Worm (Caenorhabditis elegans) whole organism, L4 larva: ENCODE results near the gene Y44A6C.2.

ENCODE experiments used
- F10B5.3 ChIP-seq: sonication (generic microtip); optimal IDR thresholded peaks from 2 replicates; lab custom pipeline; 2016; ENCODE audit warnings: mild to moderate bottlenecking, missing genetic modification characterization, missing compliant biosample characterization
- T26A8.4 ChIP-seq: fragments of 200-800 bp; sonication (Bioruptor generic); IDR thresholded peaks from 2 replicates; pipeline ENCODE4 v1.3.6; 2022; ENCODE audit warnings: missing genetic modification characterization, missing compliant biosample characterization
- Y105C5A.15 ChIP-seq: fragments of 200-800 bp; sonication (Bioruptor generic); IDR thresholded peaks from 2 replicates; pipeline ENCODE4 v1.3.6; 2022; ENCODE audit warnings: missing genetic modification characterization, missing compliant biosample characterization
- ZK337.2 ChIP-seq: fragments of 200-800 bp; sonication (Bioruptor generic); IDR thresholded peaks from 2 replicates; pipeline ENCODE4 v1.3.6; 2022; ENCODE audit warnings: missing genetic modification reagents, missing genetic modification characterization, missing compliant biosample characterization
- aha-1 ChIP-seq: fragments of 150-350 bp; peaks from one replicate; lab custom pipeline; 2014; ENCODE audit warnings: missing biosample characterization, missing genetic modification characterization
- ceh-20 ChIP-seq: fragments of 200-800 bp; sonication (Bioruptor generic); IDR thresholded peaks from 2 replicates; pipeline ENCODE4 v1.3.6; 2022; ENCODE audit warnings: missing genetic modification reagents, missing genetic modification characterization, missing compliant biosample characterization
- ceh-82 ChIP-seq: sonication (generic microtip); optimal IDR thresholded peaks from 2 replicates; lab custom pipeline; 2017; ENCODE audit warnings: missing biosample characterization, missing genetic modification characterization
- ctbp-1 ChIP-seq: fragments of 200-800 bp; sonication (Bioruptor generic); IDR thresholded peaks from 2 replicates; pipeline ENCODE4 v1.3.6; 2022; ENCODE audit warnings: missing genetic modification reagents, missing genetic modification characterization, missing compliant biosample characterization
- daf-16 ChIP-seq, 3 experiments: sonication (generic microtip); optimal IDR thresholded peaks; 2 replicates each; lab custom pipeline; 2016 to 2017; ENCODE audit warnings: missing genetic modification characterization in 3 of 3, missing genetic modification reagents in 3 of 3, mild to moderate bottlenecking in 2 of 3, missing compliant biosample characterization in 2 of 3, missing biosample characterization in 1 of 3, moderate library complexity in 1 of 3
- dmd-6 ChIP-seq: fragments of 200-800 bp; sonication (Bioruptor generic); IDR thresholded peaks from 2 replicates; pipeline ENCODE4 v1.3.6; 2022; ENCODE audit warnings: missing genetic modification reagents, missing genetic modification characterization, missing compliant biosample characterization
- dmd-9 ChIP-seq: fragments of 200-800 bp; sonication (Bioruptor generic); IDR thresholded peaks from 2 replicates; pipeline ENCODE4 v1.3.6; 2022; ENCODE audit warnings: missing genetic modification reagents, missing genetic modification characterization, missing compliant biosample characterization
- dpl-1 ChIP-seq: fragments of 150-350 bp; optimal IDR thresholded peaks from 2 replicates; lab custom pipeline; 2014; ENCODE audit warnings: missing biosample characterization, missing genetic modification reagents, missing genetic modification characterization
- dve-1 ChIP-seq: sonication (generic microtip); optimal IDR thresholded peaks from 2 replicates; lab custom pipeline; 2017; ENCODE audit warnings: antibody characterized with exemption, mild to moderate bottlenecking, missing genetic modification characterization, missing compliant biosample characterization; ENCODE audit not compliant: insufficient read depth
- fkh-10 ChIP-seq: fragments of 150-350 bp; optimal IDR thresholded peaks from 2 replicates; lab custom pipeline; 2014; ENCODE audit warnings: missing biosample characterization, missing genetic modification reagents, missing genetic modification characterization
- gei-8 ChIP-seq: fragments of 200-800 bp; sonication (Bioruptor generic); optimal IDR thresholded peaks from 2 replicates; lab custom pipeline; 2018; ENCODE audit warnings: mild to moderate bottlenecking, missing genetic modification characterization, missing compliant biosample characterization
- hlh-11 ChIP-seq: fragments of 200-800 bp; sonication (Bioruptor generic); optimal IDR thresholded peaks from 2 replicates; lab custom pipeline; 2018; ENCODE audit warnings: mild to moderate bottlenecking, missing genetic modification characterization, missing compliant biosample characterization
- hlh-30 ChIP-seq: sonication (generic microtip); optimal IDR thresholded peaks from 2 replicates; lab custom pipeline; 2017; ENCODE audit warnings: antibody characterized with exemption, mild to moderate bottlenecking, missing genetic modification characterization, missing compliant biosample characterization; ENCODE audit not compliant: insufficient read depth
- lim-7 ChIP-seq: fragments of 200-800 bp; sonication (Bioruptor generic); IDR thresholded peaks from 2 replicates; pipeline ENCODE4 v1.3.6; 2022; ENCODE audit warnings: missing genetic modification characterization, missing compliant biosample characterization
- lin-15B ChIP-seq: fragments of 150-350 bp; sonication (generic microtip); optimal IDR thresholded peaks from 3 replicates; lab custom pipeline; 2014; ENCODE audit warnings: missing biosample characterization, missing genetic modification characterization
- lin-39 ChIP-seq: fragments of 150-350 bp; optimal IDR thresholded peaks from 2 replicates; lab custom pipeline; 2014; ENCODE audit warnings: missing biosample characterization, missing genetic modification reagents, missing genetic modification characterization
- lsy-2 ChIP-seq, 2 experiments: fragments of 150-350 bp in 1 of 2; sonication (generic microtip) in 1 of 2; optimal IDR thresholded peaks; 2 replicates each; lab custom pipeline; 2014 to 2017; ENCODE audit warnings: missing biosample characterization in 2 of 2, missing genetic modification characterization in 2 of 2
- madf-5 ChIP-seq, 2 experiments: fragments of 200-800 bp; sonication (Bioruptor generic); IDR thresholded peaks; 2 replicates each; pipeline ENCODE4 v1.3.6; 2022; ENCODE audit warnings: missing compliant biosample characterization in 2 of 2, missing genetic modification characterization in 2 of 2
- mdl-1 ChIP-seq, 2 experiments: fragments of 150-350 bp in 1 of 2; sonication (generic microtip) in 1 of 2; optimal IDR thresholded peaks; 2 replicates each; lab custom pipeline; 2014 to 2017; ENCODE audit warnings: missing biosample characterization in 2 of 2, missing genetic modification characterization in 2 of 2
- mdt-29 ChIP-seq: fragments of 200-800 bp; sonication (Bioruptor generic); IDR thresholded peaks from 2 replicates; pipeline ENCODE4 v1.3.6; 2022; ENCODE audit warnings: missing genetic modification reagents, missing genetic modification characterization, missing compliant biosample characterization
- mep-1 ChIP-seq: fragments of 150-350 bp; sonication (generic microtip); optimal IDR thresholded peaks from 3 replicates; lab custom pipeline; 2014; ENCODE audit warnings: missing biosample characterization, missing genetic modification characterization
- mes-2 ChIP-seq: sonication (generic microtip); optimal IDR thresholded peaks from 2 replicates; lab custom pipeline; 2016; ENCODE audit warnings: missing genotype, mild to moderate bottlenecking, missing genetic modification characterization, missing compliant biosample characterization; ENCODE audit not compliant: poor library complexity, severe bottlenecking
- mxl-2 ChIP-seq: fragments of 200-800 bp; sonication (Bioruptor generic); conservative IDR thresholded peaks from 2 replicates; pipeline ENCODE4 v1.3.6; 2022; ENCODE audit warnings: missing genetic modification reagents, missing genetic modification characterization, missing compliant biosample characterization
- nhr-10 ChIP-seq: fragments of 150-350 bp; optimal IDR thresholded peaks from 2 replicates; lab custom pipeline; 2014; ENCODE audit warnings: missing biosample characterization, missing genetic modification characterization
- nhr-102 ChIP-seq: sonication (generic microtip); optimal IDR thresholded peaks from 2 replicates; lab custom pipeline; 2016; ENCODE audit warnings: mild to moderate bottlenecking, missing genetic modification characterization, moderate library complexity, missing compliant biosample characterization
- nhr-11 ChIP-seq: fragments of 150-350 bp; optimal IDR thresholded peaks from 2 replicates; lab custom pipeline; 2014; ENCODE audit warnings: missing biosample characterization, missing genetic modification characterization
- nhr-237 ChIP-seq: sonication (generic microtip); optimal IDR thresholded peaks from 2 replicates; lab custom pipeline; 2017; ENCODE audit warnings: missing biosample characterization, missing genetic modification characterization
- nhr-25 ChIP-seq: sonication (generic microtip); optimal IDR thresholded peaks from 2 replicates; lab custom pipeline; 2017; ENCODE audit warnings: missing genetic modification characterization, mild to moderate bottlenecking, missing compliant biosample characterization, antibody characterized with exemption, moderate library complexity, borderline replicate concordance; ENCODE audit not compliant: insufficient read depth
- nhr-28 ChIP-seq: fragments of 150-350 bp; optimal IDR thresholded peaks from 2 replicates; lab custom pipeline; 2014; ENCODE audit warnings: missing biosample characterization, missing genetic modification characterization
- nhr-41 ChIP-seq: fragments of 200-800 bp; sonication (Bioruptor generic); IDR thresholded peaks from 2 replicates; pipeline ENCODE4 v1.3.6; 2022; ENCODE audit warnings: missing genetic modification reagents, missing genetic modification characterization, missing compliant biosample characterization
- sdz-12 ChIP-seq: fragments of 200-800 bp; sonication (Bioruptor generic); optimal IDR thresholded peaks from 2 replicates; lab custom pipeline; 2018; ENCODE audit warnings: mild to moderate bottlenecking, missing genetic modification characterization, missing compliant biosample characterization
- spr-3 ChIP-seq: fragments of 200-800 bp; sonication (Bioruptor generic); optimal IDR thresholded peaks from 2 replicates; lab custom pipeline; 2018; ENCODE audit warnings: mild to moderate bottlenecking, missing genetic modification characterization, missing compliant biosample characterization
- tra-1 ChIP-seq: fragments of 200-800 bp; sonication (Bioruptor generic); IDR thresholded peaks from 2 replicates; pipeline ENCODE4 v1.3.6; 2022; ENCODE audit warnings: missing genetic modification reagents, missing genetic modification characterization, missing compliant biosample characterization
- unc-39 ChIP-seq: sonication (generic microtip); optimal IDR thresholded peaks from 2 replicates; lab custom pipeline; 2017; ENCODE audit warnings: missing biosample characterization, missing genetic modification characterization
- unc-62 ChIP-seq, 3 experiments: fragments of 150-350 bp in 1 of 3; sonication (generic microtip); optimal IDR thresholded peaks in 2 of 3; peaks in 1 of 3; 1 replicate in 1 of 3; 2 replicates in 2 of 3; lab custom pipeline; 2014 to 2017; ENCODE audit warnings: missing biosample characterization in 3 of 3, missing genetic modification characterization in 3 of 3, missing genetic modification reagents in 3 of 3, missing genotype in 1 of 3
- zag-1 ChIP-seq: fragments of 150-350 bp; optimal IDR thresholded peaks from 2 replicates; lab custom pipeline; 2014; ENCODE audit warnings: missing biosample characterization, missing genetic modification characterization
- zip-2 ChIP-seq: fragments of 150-350 bp; optimal IDR thresholded peaks from 2 replicates; lab custom pipeline; 2014; ENCODE audit warnings: missing biosample characterization, missing genetic modification characterization

Gene Y44A6C.2

DNA sequence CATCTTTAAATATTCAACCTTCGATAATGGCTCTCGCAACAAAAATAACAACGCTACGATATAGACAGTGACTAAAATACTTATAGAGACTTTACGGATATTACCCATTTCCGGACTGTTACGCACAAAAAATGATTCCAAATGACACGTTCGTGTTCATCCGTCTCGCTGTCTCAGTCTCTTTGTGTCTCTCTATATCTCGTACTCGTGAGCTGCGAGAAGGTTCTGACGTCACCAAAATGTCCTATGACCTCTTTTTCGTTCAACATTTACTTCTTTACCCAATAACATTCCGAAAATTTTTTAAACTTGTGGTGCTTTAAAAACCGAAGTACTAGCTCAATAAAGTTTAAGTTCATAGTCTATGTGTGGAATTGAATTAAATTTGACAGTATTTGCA lies 11.9 kb upstream of the Y44A6C.2 start (continued):
- TF ChIP-seq ctbp-1 (GFP tag; lab: Robert Waterston, UW) (no peak), lin-39 (tag; lab: Kevin White, UChicago) (no peak), hlh-11 (tag; lab: Kevin White, UChicago) (peak; percentile 34), nhr-102 (tag; lab: Kevin White, UChicago) (no peak), nhr-11 (tag; lab: Kevin White, UChicago) (no peak), dmd-9 (no peak), ceh-82 (tag; lab: Kevin White, UChicago) (no peak), madf-5 (GFP tag; IDR thresholded peaks at IDR 0.05; lab: Robert Waterston, UW) (no peak), lin-15B (tag; lab: Kevin White, UChicago) (no peak), gei-8 (GFP tag; lab: Kevin White, UChicago) (no peak), unc-39 (tag; lab: Kevin White, UChicago) (no peak), fkh-10 (no peak), sdz-12 (GFP tag; lab: Kevin White, UChicago) (no peak), ceh-20 (GFP tag; lab: Robert Waterston, UW) (no peak), zip-2 (tag; lab: Kevin White, UChicago) (no peak), nhr-28 (tag; lab: Kevin White, UChicago) (no peak), mdt-29 (GFP tag; lab: Robert Waterston, UW) (no peak), Y105C5A.15 (GFP tag; lab: Robert Waterston, UW) (no peak), ZK337.2 (GFP tag; lab: Robert Waterston, UW) (no peak), nhr-10 (tag; lab: Kevin White, UChicago) (no peak), nhr-237 (no peak), lsy-2 (tag; optimal IDR thresholded peaks at IDR 0.05; lab: Kevin White, UChicago) (peak in 1 of 2 experiments; percentile 32), dpl-1 (no peak), aha-1 (tag; lab: Kevin White, UChicago) (peak; percentile 99)
- TF ChIP-seq, all 104 proteins: peak for 6

DNA sequence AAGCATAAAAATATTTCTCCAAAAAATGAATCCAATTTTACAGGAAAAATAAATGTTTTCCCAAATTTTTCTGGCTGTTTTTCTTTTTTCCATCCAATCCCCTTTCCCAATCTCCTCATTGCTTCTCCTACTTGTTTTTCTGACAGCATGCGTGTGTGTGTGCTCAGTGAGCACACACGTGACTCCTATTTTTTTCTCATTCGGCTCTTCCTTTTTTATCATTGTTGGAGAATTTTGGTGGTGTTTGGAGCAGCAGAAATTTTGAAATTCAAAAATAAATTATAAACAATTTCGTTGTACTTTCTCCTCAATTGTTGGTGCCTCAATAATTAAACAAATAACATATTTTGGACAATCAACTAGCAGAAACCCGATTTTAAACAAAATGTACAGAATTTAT lies 11.4 kb upstream of the Y44A6C.2 start:
- TF ChIP-seq mxl-2 (GFP tag; lab: Robert Waterston, UW): no peak
- peak; percentile 22 for TF ChIP-seq dve-1 (tag; lab: Kevin White, UChicago)
- peak; percentile 81 for TF ChIP-seq aha-1 (tag; lab: Kevin White, UChicago)
- TF ChIP-seq tra-1: no peak
- TF ChIP-seq zag-1 (tag; lab: Kevin White, UChicago): no peak
- TF ChIP-seq mdl-1 (tag; optimal IDR thresholded peaks at IDR 0.05; lab: Kevin White, UChicago): peak in 1 of 2 experiments; percentile 61
- TF ChIP-seq nhr-25 (tag; lab: Kevin White, UChicago): no peak
- TF ChIP-seq dmd-6: no peak
- peak; percentile 71 for TF ChIP-seq hlh-30 (tag; lab: Kevin White, UChicago)
- TF ChIP-seq, all 104 proteins: peak for 4

DNA sequence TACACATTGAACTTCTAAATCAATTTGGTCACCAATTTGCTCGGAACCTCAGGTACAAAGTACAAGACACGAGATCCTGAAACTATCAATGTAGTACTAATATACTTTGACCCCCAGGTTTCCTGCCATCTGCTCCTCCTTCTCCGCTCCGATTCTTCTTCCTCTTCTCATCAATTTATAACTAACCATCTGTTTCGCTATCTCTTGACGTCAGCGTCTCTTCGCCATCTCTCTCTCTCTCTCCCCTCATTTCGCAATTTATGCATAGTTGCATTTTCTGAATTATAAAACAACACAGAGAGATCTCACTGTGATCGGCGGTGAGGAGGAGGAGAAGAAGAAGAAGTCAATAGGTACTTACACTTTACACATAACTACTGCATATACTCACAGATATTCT lies 10.3 kb upstream of the Y44A6C.2 start:
- TF ChIP-seq F10B5.3 (no peak), mep-1 (tag; lab: Kevin White, UChicago) (peak; percentile 32), mes-2 (tag; lab: Kevin White, UChicago) (peak; percentile 38), lim-7 (GFP tag; lab: Robert Waterston, UW) (no peak), nhr-41 (GFP tag; lab: Robert Waterston, UW) (no peak), dpl-1 (peak; percentile 10), dmd-6 (peak; percentile 49; the same call in 1 of the 2 replicates), ctbp-1 (GFP tag; lab: Robert Waterston, UW) (0 out of 2 replicates have a peak, but pooled peaks have one; percentile 8), ceh-20 (GFP tag; lab: Robert Waterston, UW) (peak; percentile 41; the same call in 1 of the 2 replicates), T26A8.4 (no peak), lin-15B (tag; lab: Kevin White, UChicago) (no peak), unc-62 (GFP tag; optimal IDR thresholded peaks at IDR 0.05 in 1 of 2; lab: Kevin White, UChicago) (peak in 1 of 2 experiments; percentile 15), unc-62 (tag; optimal IDR thresholded peaks at IDR 0.05; lab: Kevin White, UChicago) (no peak), daf-16 (GFP tag; optimal IDR thresholded peaks at IDR 0.05; lab: Kevin White, UChicago) (no peak), daf-16 (tag; optimal IDR thresholded peaks at IDR 0.05; lab: Kevin White, UChicago) (peak; percentile 20), lsy-2 (tag; optimal IDR thresholded peaks at IDR 0.05; lab: Kevin White, UChicago) (peak in 1 of 2 experiments; percentile 49), nhr-11 (tag; lab: Kevin White, UChicago) (peak; percentile 39), hlh-11 (tag; lab: Kevin White, UChicago) (peak; percentile 32), spr-3 (no peak), nhr-28 (tag; lab: Kevin White, UChicago) (peak; percentile 40)
- TF ChIP-seq, all 104 proteins: peak for 12
